Fruit fly (Drosophila melanogaster) whole organism, embryonic: ENCODE measurements around the gene aop.
A peak's percentile ranks its signal among the peaks of the same experiment; 100 is the strongest.

ENCODE experiments used
- Awh ChIP-seq: fragments of 200-800 bp; sonication (Bioruptor generic); IDR thresholded peaks from 2 replicates; pipeline ENCODE4, ENCODE4 v1.3.6; 2022; ENCODE audit warnings: missing biosample characterization, missing genetic modification characterization
- Blimp-1 ChIP-seq: fragments of 200-800 bp; sonication (Bioruptor generic); optimal IDR thresholded peaks from 3 replicates; lab custom pipeline; 2018; ENCODE audit warnings: missing biosample characterization, missing genetic modification characterization, mild to moderate bottlenecking, moderate library complexity, missing genetic modification reagents
- C15 ChIP-seq: fragments of 200-800 bp; sonication (Bioruptor generic); IDR thresholded peaks from 3 replicates; pipeline ENCODE4 v1.3.6; 2022; ENCODE audit warnings: missing biosample characterization, missing genetic modification characterization
- CG11696 ChIP-seq: fragments of 200-800 bp; sonication (Bioruptor generic); IDR thresholded peaks from 2 replicates; pipeline ENCODE4 v1.3.6; 2022; ENCODE audit warnings: missing biosample characterization, missing genetic modification characterization
- CG11723 ChIP-seq: fragments of 200-800 bp; sonication (Bioruptor generic); optimal IDR thresholded peaks from 2 replicates; lab custom pipeline; 2017; ENCODE audit warnings: missing biosample characterization, mild to moderate bottlenecking, missing genetic modification characterization
- CG12219 ChIP-seq: fragments of 200-800 bp; sonication (Bioruptor generic); optimal IDR thresholded peaks from 3 replicates; lab custom pipeline; 2018; ENCODE audit warnings: missing biosample characterization, mild to moderate bottlenecking, missing genetic modification characterization
- CG12236 ChIP-seq: fragments of 200-800 bp; sonication (Bioruptor generic); optimal IDR thresholded peaks from 2 replicates; lab custom pipeline; 2016; ENCODE audit warnings: missing biosample characterization, missing genetic modification characterization
- CG13287 ChIP-seq: fragments of 200-800 bp; sonication (Bioruptor generic); IDR thresholded peaks from 2 replicates; pipeline ENCODE4 v1.3.6; 2022; ENCODE audit warnings: missing biosample characterization, missing genetic modification characterization; ENCODE audit not compliant: partially characterized antibody
- CG13624 ChIP-seq: fragments of 200-800 bp; sonication (Bioruptor generic); optimal IDR thresholded peaks from 2 replicates; lab custom pipeline; 2016; ENCODE audit warnings: missing biosample characterization, missing genetic modification characterization
- CG15479 ChIP-seq: fragments of 200-800 bp; sonication (Bioruptor generic); optimal IDR thresholded peaks from 3 replicates; lab custom pipeline; 2019; ENCODE audit warnings: missing biosample characterization, mild to moderate bottlenecking, missing genetic modification characterization, moderate library complexity
- CG15514 ChIP-seq: fragments of 200-800 bp; sonication (Bioruptor generic); optimal IDR thresholded peaks from 3 replicates; lab custom pipeline; 2017; ENCODE audit warnings: missing biosample characterization, missing genetic modification characterization, mild to moderate bottlenecking, moderate library complexity, missing genetic modification reagents
- CG2120 ChIP-seq: fragments of 200-800 bp; sonication (Bioruptor generic); optimal IDR thresholded peaks from 3 replicates; lab custom pipeline; 2016; ENCODE audit warnings: missing biosample characterization, missing genetic modification characterization
- CG2712 ChIP-seq: fragments of 200-800 bp; optimal IDR thresholded peaks from 3 replicates; lab custom pipeline; 2019; ENCODE audit warnings: missing biosample characterization, mild to moderate bottlenecking, missing genetic modification characterization, moderate library complexity
- CG31388 ChIP-seq: fragments of 200-800 bp; sonication (Bioruptor generic); optimal IDR thresholded peaks from 2 replicates; lab custom pipeline; 2016; ENCODE audit warnings: missing biosample characterization, missing genetic modification characterization
- CG32772 ChIP-seq: fragments of 200-800 bp; sonication (Bioruptor generic); IDR thresholded peaks from 2 replicates; pipeline ENCODE4 v1.3.6; 2022; ENCODE audit warnings: missing biosample characterization, missing genetic modification characterization
- CG34224 ChIP-seq: fragments of 200-800 bp; sonication (Bioruptor generic); IDR thresholded peaks from 3 replicates; pipeline ENCODE4 v1.3.6; 2022; ENCODE audit warnings: missing biosample characterization, missing genetic modification characterization; ENCODE audit not compliant: partially characterized antibody
- CG34422 ChIP-seq: fragments of 200-800 bp; sonication (Bioruptor generic); IDR thresholded peaks from 3 replicates; pipeline ENCODE4 v1.3.6; 2022; ENCODE audit warnings: missing biosample characterization, missing genetic modification characterization
- CG3847 ChIP-seq: fragments of 200-800 bp; sonication (Bioruptor generic); IDR thresholded peaks from 2 replicates; pipeline ENCODE4 v1.3.6; 2022; ENCODE audit warnings: missing biosample characterization, missing genetic modification characterization
- CG4617 ChIP-seq: fragments of 200-800 bp; sonication (Bioruptor generic); optimal IDR thresholded peaks from 3 replicates; lab custom pipeline; 2016; ENCODE audit warnings: missing biosample characterization, missing genetic modification characterization, borderline replicate concordance
- CG7745 ChIP-seq: fragments of 200-800 bp; sonication (Bioruptor generic); optimal IDR thresholded peaks from 2 replicates; lab custom pipeline; 2018; ENCODE audit warnings: missing biosample characterization, mild to moderate bottlenecking, missing genetic modification characterization, moderate library complexity
- CG7786 ChIP-seq: fragments of 200-800 bp; sonication (Bioruptor generic); optimal IDR thresholded peaks from 2 replicates; lab custom pipeline; 2016; ENCODE audit warnings: missing biosample characterization, missing genetic modification characterization
- CG8388 ChIP-seq: fragments of 200-800 bp; sonication (Bioruptor generic); optimal IDR thresholded peaks from 2 replicates; lab custom pipeline; 2019; ENCODE audit warnings: missing biosample characterization, mild to moderate bottlenecking, missing genetic modification characterization, moderate library complexity
- CG9437 ChIP-seq: fragments of 200-800 bp; sonication (Bioruptor generic); optimal IDR thresholded peaks from 2 replicates; lab custom pipeline; 2018; ENCODE audit warnings: missing biosample characterization, mild to moderate bottlenecking, missing genetic modification characterization
- CG9876 ChIP-seq: fragments of 200-800 bp; sonication (Bioruptor generic); optimal IDR thresholded peaks from 2 replicates; lab custom pipeline; 2016; ENCODE audit warnings: missing biosample characterization, missing genetic modification characterization
- D19A ChIP-seq: fragments of 200-800 bp; optimal IDR thresholded peaks from 3 replicates; lab custom pipeline; 2019; ENCODE audit warnings: missing biosample characterization, mild to moderate bottlenecking, missing genetic modification characterization, moderate library complexity
- Ets65A ChIP-seq: fragments of 200-800 bp; sonication (Bioruptor generic); peaks from one replicate; lab custom pipeline; 2016; ENCODE audit warnings: missing biosample characterization, missing genetic modification characterization
- Hr51 ChIP-seq, 2 experiments: fragments of 200-800 bp; sonication (Bioruptor generic); optimal IDR thresholded peaks; 2 replicates in 1 of 2; 3 replicates in 1 of 2; lab custom pipeline; 2016 to 2018; ENCODE audit warnings: missing biosample characterization in 2 of 2, missing genetic modification characterization in 2 of 2, mild to moderate bottlenecking in 1 of 2, moderate library complexity in 1 of 2
- Nf-YB ChIP-seq: fragments of 200-800 bp; sonication (Bioruptor generic); optimal IDR thresholded peaks from 3 replicates; lab custom pipeline; 2019; ENCODE audit warnings: missing biosample characterization, mild to moderate bottlenecking, missing genetic modification characterization, moderate library complexity
- NfI ChIP-seq: fragments of 200-800 bp; sonication (Bioruptor generic); optimal IDR thresholded peaks from 3 replicates; lab custom pipeline; 2018; ENCODE audit warnings: missing biosample characterization, mild to moderate bottlenecking, missing genetic modification characterization, moderate library complexity
- Scr ChIP-seq: fragments of 200-800 bp; sonication (Bioruptor generic); IDR thresholded peaks from 2 replicates; pipeline ENCODE4 v1.3.6; 2022; ENCODE audit warnings: missing biosample characterization, missing genetic modification characterization; ENCODE audit not compliant: partially characterized antibody
- Spps ChIP-seq: fragments of 200-800 bp; sonication (Bioruptor generic); optimal IDR thresholded peaks from 2 replicates; lab custom pipeline; 2018; ENCODE audit warnings: missing biosample characterization, mild to moderate bottlenecking, missing genetic modification characterization
- Stat92E ChIP-seq, 3 experiments: fragments of >200 bp in 2 of 3; fragments of 200-800 bp in 1 of 3; sonication (Bioruptor generic) in 1 of 3; optimal IDR thresholded peaks; 2 replicates each; lab custom pipeline; 2017 to 2019; ENCODE audit warnings: missing biosample characterization in 3 of 3, missing genetic modification characterization in 3 of 3, mild to moderate bottlenecking in 1 of 3, moderate library complexity in 1 of 3
- Tbp ChIP-seq: fragments of >200 bp; optimal IDR thresholded peaks from 2 replicates; lab custom pipeline; 2018; ENCODE audit warnings: missing biosample characterization, missing genetic modification characterization
- corto ChIP-seq: fragments of 200-800 bp; sonication (Bioruptor generic); optimal IDR thresholded peaks from 2 replicates; lab custom pipeline; 2016; ENCODE audit warnings: missing biosample characterization, mild to moderate bottlenecking, missing genetic modification characterization, moderate library complexity
- dysf ChIP-seq: fragments of 200-800 bp; sonication (Bioruptor generic); IDR thresholded peaks from 3 replicates; pipeline ENCODE4 v1.3.6; 2022; ENCODE audit warnings: missing biosample characterization, missing genetic modification characterization
- eyg ChIP-seq: fragments of 200-800 bp; sonication (Bioruptor generic); optimal IDR thresholded peaks from 3 replicates; lab custom pipeline; 2016; ENCODE audit warnings: missing biosample characterization, missing genetic modification characterization
- fu2 ChIP-seq: fragments of 200-800 bp; sonication (Bioruptor generic); optimal IDR thresholded peaks from 2 replicates; lab custom pipeline; 2016; ENCODE audit warnings: missing biosample characterization, missing genetic modification characterization
- gcm ChIP-seq: fragments of 200-800 bp; sonication (Bioruptor generic); optimal IDR thresholded peaks from 2 replicates; lab custom pipeline; 2019; ENCODE audit warnings: missing biosample characterization, mild to moderate bottlenecking, missing genetic modification characterization, moderate library complexity
- grau ChIP-seq: fragments of 200-800 bp; optimal IDR thresholded peaks from 3 replicates; lab custom pipeline; 2019; ENCODE audit warnings: missing biosample characterization, mild to moderate bottlenecking, missing genetic modification characterization, moderate library complexity
- ham ChIP-seq: fragments of 200-800 bp; sonication (Bioruptor generic); IDR thresholded peaks from 2 replicates; pipeline ENCODE4 v1.3.6; 2022; ENCODE audit warnings: missing biosample characterization, missing genetic modification characterization
- mirr ChIP-seq: fragments of 200-800 bp; sonication (Bioruptor generic); optimal IDR thresholded peaks from 3 replicates; lab custom pipeline; 2018; ENCODE audit warnings: missing biosample characterization, mild to moderate bottlenecking, missing genetic modification characterization
- pros ChIP-seq: fragments of 200-800 bp; sonication (Bioruptor generic); optimal IDR thresholded peaks from 3 replicates; lab custom pipeline; 2019; ENCODE audit warnings: missing biosample characterization, mild to moderate bottlenecking, missing genetic modification characterization, moderate library complexity
- rib ChIP-seq: fragments of 200-800 bp; sonication (Bioruptor generic); IDR thresholded peaks from 2 replicates; pipeline ENCODE4 v1.3.6; 2022; ENCODE audit warnings: missing biosample characterization, missing genetic modification characterization
- sc ChIP-seq, 3 experiments: fragments of >200 bp in 2 of 3; fragments of 200-800 bp in 1 of 3; sonication (Bioruptor generic) in 1 of 3; optimal IDR thresholded peaks; 2 replicates in 2 of 3; 3 replicates in 1 of 3; lab custom pipeline; 2017; ENCODE audit warnings: mild to moderate bottlenecking in 1 of 3, missing biosample characterization in 1 of 3, missing genetic modification characterization in 1 of 3, missing genetic modification reagents in 1 of 3
- sima ChIP-seq: fragments of 200-800 bp; sonication (Bioruptor generic); optimal IDR thresholded peaks from 2 replicates; lab custom pipeline; 2016; ENCODE audit warnings: missing biosample characterization, missing genetic modification characterization
- unpg ChIP-seq: fragments of 200-800 bp; sonication (Bioruptor generic); optimal IDR thresholded peaks from 3 replicates; lab custom pipeline; 2018; ENCODE audit warnings: missing biosample characterization, mild to moderate bottlenecking, missing genetic modification characterization, moderate library complexity
- yki ChIP-seq: fragments of >200 bp; optimal IDR thresholded peaks from 3 replicates; lab custom pipeline; 2018
- zf30C ChIP-seq: fragments of 200-800 bp; sonication (Bioruptor generic); optimal IDR thresholded peaks from 3 replicates; lab custom pipeline; 2018; ENCODE audit warnings: missing biosample characterization, mild to moderate bottlenecking, missing genetic modification characterization
- zfh1 ChIP-seq: fragments of 200-800 bp; sonication (Bioruptor generic); IDR thresholded peaks from 3 replicates; pipeline ENCODE4 v1.3.6; 2022; ENCODE audit warnings: missing biosample characterization, missing genetic modification characterization

aop gene

DNA sequence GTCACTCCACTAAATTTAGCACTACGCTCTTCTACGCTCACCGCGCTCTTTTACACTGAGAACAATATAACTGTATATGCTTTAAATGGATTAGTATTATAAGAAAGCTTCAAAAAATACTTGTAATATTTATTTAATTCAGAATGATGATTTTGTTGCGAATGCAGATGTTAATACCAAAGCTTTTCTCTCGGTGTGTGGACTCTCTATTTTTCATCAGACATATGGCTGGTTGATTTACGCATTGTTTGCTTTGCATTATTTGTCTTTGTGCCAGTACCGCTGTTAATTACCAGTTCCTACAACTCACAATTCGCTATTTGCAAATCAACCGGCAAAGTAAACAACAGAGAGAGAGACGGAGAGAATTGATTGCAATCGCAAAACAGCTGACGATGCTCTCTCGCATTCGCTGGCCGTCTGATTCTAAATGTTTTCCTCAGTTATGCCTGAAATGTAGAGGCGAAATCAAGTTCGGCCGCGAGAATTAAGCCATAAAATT lies 43.1 kb upstream of the aop start (continued):
- TF ChIP-seq sc (optimal IDR thresholded peaks at IDR 0.05; lab: Kevin White, UChicago), result no peak
- peak; percentile 93 for TF ChIP-seq sc (GFP tag; optimal IDR thresholded peaks at IDR 0.05; lab: Kevin White, UChicago)
- TF ChIP-seq fu2 (GFP tag; lab: Kevin White, UChicago), result peak; percentile 95
- TF ChIP-seq CG2712 (tag; lab: Kevin White, UChicago), result peak; percentile 96
- TF ChIP-seq zfh1 (GFP tag; lab: Robert Waterston, UW), result peak; percentile 98
- TF ChIP-seq rib (GFP tag; lab: Robert Waterston, UW), result peak; percentile 99
- TF ChIP-seq CG11723 (GFP tag; lab: Kevin White, UChicago), result peak; percentile 92
- TF ChIP-seq CG4617, result peak; percentile 77
- peak; percentile 75 for TF ChIP-seq CG15479 (GFP tag; lab: Kevin White, UChicago)
- TF ChIP-seq CG3847 (GFP tag; lab: Robert Waterston, UW), result peak; percentile 97
- peak in 1 of 3 experiments; percentile 48 for TF ChIP-seq Stat92E (GFP tag; optimal IDR thresholded peaks at IDR 0.05; lab: Kevin White, UChicago)
- TF ChIP-seq Spps (tag; lab: Kevin White, UChicago), result peak; percentile 85
- TF ChIP-seq D19A (tag; lab: Kevin White, UChicago), result peak; percentile 89
- peak; percentile 92 for TF ChIP-seq eyg (GFP tag; lab: Kevin White, UChicago)
- peak; percentile 97 for TF ChIP-seq CG7786
- TF ChIP-seq CG11696 (GFP tag; lab: Robert Waterston, UW), result peak; percentile 94
- peak; percentile 99 for TF ChIP-seq dysf (GFP tag; lab: Robert Waterston, UW)
- TF ChIP-seq C15 (GFP tag; lab: Robert Waterston, UW), result peak; percentile 96
- TF ChIP-seq CG9876, result peak; percentile 93
- TF ChIP-seq CG9437 (GFP tag; lab: Kevin White, UChicago), result peak; percentile 93
- TF ChIP-seq CG34422 (GFP tag; lab: Robert Waterston, UW), result peak; percentile 99
- peak; percentile 91 for TF ChIP-seq Blimp-1 (GFP tag; lab: Kevin White, UChicago)
- peak; percentile 99 for TF ChIP-seq CG2120 (GFP tag; lab: Kevin White, UChicago)
- no peak for TF ChIP-seq Tbp (GFP tag; lab: Kevin White, UChicago)
- TF ChIP-seq yki (lab: Kevin White, UChicago), result no peak
- peak; percentile 95 for TF ChIP-seq CG32772 (GFP tag; lab: Robert Waterston, UW)
- peak; percentile 95 for TF ChIP-seq grau (tag; lab: Kevin White, UChicago)
- peak; percentile 94 for TF ChIP-seq mirr (GFP tag; lab: Kevin White, UChicago)
- peak; percentile 95 for TF ChIP-seq gcm (GFP tag; lab: Kevin White, UChicago)
- peak; percentile 96 for TF ChIP-seq CG13624 (GFP tag; lab: Kevin White, UChicago)
- peak; percentile 92 for TF ChIP-seq CG8388 (GFP tag; lab: Kevin White, UChicago)
- no peak for TF ChIP-seq pros (GFP tag; lab: Kevin White, UChicago)
- TF ChIP-seq Nf-YB (GFP tag; lab: Kevin White, UChicago), result peak; percentile 83
- TF ChIP-seq Awh (GFP tag; lab: Robert Waterston, UW), result peak; percentile 97
- TF ChIP-seq CG31388 (GFP tag; lab: Kevin White, UChicago), result peak; percentile 85
- TF ChIP-seq unpg (GFP tag; lab: Kevin White, UChicago), result peak; percentile 95
- TF ChIP-seq NfI (GFP tag; lab: Kevin White, UChicago), result peak; percentile 96
- peak; percentile 95 to 96 for TF ChIP-seq Hr51 (GFP tag; optimal IDR thresholded peaks at IDR 0.05; lab: Kevin White, UChicago)
- TF ChIP-seq CG15514 (GFP tag; lab: Kevin White, UChicago), result peak; percentile 90
- TF ChIP-seq CG12219 (GFP tag; lab: Kevin White, UChicago), result peak; percentile 96
- TF ChIP-seq zf30C (GFP tag; lab: Kevin White, UChicago), result peak; percentile 85
- TF ChIP-seq CG13287 (GFP tag; lab: Robert Waterston, UW), result peak; percentile 31; the same call in 1 of the 2 replicates
- peak; percentile 95 for TF ChIP-seq CG12236 (GFP tag; lab: Kevin White, UChicago)
- TF ChIP-seq ham (GFP tag; lab: Robert Waterston, UW), result peak; percentile 96
- TF ChIP-seq Ets65A (GFP tag; lab: Kevin White, UChicago), result peak; percentile 99
- peak; percentile 84 for TF ChIP-seq sima (GFP tag; lab: Kevin White, UChicago)
- TF ChIP-seq corto (GFP tag; lab: Kevin White, UChicago), result peak; percentile 95
- TF ChIP-seq CG34224 (GFP tag; lab: Robert Waterston, UW), result no peak
- TF ChIP-seq CG7745, result peak; percentile 57
- no peak for TF ChIP-seq Scr (GFP tag; lab: Robert Waterston, UW)
